Worm (Caenorhabditis elegans): ENCODE results near the gene gpa-9.
A peak's percentile ranks its signal among the peaks of the same experiment; 100 is the strongest.

The gpa-9 gene

DNA sequence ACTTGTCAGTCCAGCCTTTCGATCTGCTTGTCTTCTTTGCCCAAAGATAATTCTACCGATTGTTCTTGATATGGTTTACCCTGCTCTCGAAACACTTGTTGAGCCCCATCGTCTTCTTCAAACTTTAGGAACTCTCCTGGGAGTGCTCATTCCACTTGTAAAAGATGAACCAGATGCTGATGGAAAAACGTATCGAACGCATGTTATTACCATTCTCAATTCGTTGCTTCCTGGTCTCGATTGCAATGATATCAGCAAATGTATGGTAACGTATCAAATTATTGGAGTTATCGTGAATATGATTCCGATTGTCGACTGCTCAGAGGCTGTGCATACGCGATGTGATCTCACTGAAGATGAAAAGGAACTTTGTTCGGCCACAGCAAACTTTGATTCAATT is 47.3 kb downstream of the gpa-9 start:
- no peak for TF ChIP-seq nhr-28 (tag; optimal IDR thresholded peaks at IDR 0.05)
- no peak for TF ChIP-seq F44E2.7 (GFP tag; IDR thresholded peaks at IDR 0.05)
- no peak for TF ChIP-seq nhr-111 (GFP tag; optimal IDR thresholded peaks at IDR 0.05)
- TF ChIP-seq unc-62 (GFP tag; optimal IDR thresholded peaks at IDR 0.05 in 1 of 2), result peak in 1 of 2 experiments; percentile 84
- TF ChIP-seq unc-62 (tag; optimal IDR thresholded peaks at IDR 0.05), result no peak
- TF ChIP-seq R02D3.7 (tag; optimal IDR thresholded peaks at IDR 0.05), result no peak
- no peak for TF ChIP-seq Y48G9A.11 (GFP tag; IDR thresholded peaks at IDR 0.05)
- TF ChIP-seq F10B5.3 (tag; optimal IDR thresholded peaks at IDR 0.05), result no peak
- no peak for TF ChIP-seq hmg-1.1 (GFP tag; IDR thresholded peaks at IDR 0.05)
- peak; percentile 53 for TF ChIP-seq aha-1 (tag)

DNA sequence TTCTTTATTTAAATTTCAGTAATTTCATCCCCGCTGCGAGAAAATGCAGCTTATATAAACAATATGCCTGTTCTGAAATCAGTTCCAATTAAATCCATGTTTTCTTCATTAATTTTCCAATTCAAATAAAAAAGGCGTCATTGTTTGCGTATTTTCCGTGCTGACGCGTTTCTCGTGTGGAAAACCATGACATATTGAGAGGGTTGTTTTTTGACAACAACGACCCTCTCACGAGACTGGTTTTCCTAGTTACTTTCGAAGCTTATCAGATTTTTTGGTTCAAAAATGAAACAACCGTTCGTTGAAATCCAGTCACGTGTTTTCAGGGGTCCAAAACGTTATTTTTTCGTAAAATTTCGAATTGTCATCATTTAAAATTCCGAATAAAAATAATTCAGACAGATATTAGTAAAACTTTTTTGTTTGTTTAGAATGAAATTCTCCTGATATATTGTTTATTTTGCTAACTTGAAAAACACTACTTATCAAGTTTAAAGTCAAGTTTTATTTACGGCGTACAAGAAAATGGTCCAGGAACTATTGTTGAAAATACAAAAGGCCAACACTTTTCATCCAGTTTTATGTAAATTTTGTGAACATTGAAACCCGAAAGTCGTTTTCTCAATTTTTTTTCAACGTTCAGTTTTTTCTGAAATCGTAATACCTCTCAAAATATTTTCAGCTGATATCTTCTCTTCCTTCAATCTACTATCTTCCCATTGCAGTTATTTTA is 49.4 kb downstream of the gpa-9 start, which contains the start of gene C14C10.5:
Gene C14C10.5 (plus strand): TSS at position 683 of the 733 bp plus-strand sequence.
- TF ChIP-seq nhr-237 (tag; optimal IDR thresholded peaks at IDR 0.05) (no peak), pha-4 (GFP tag; IDR thresholded peaks at IDR 0.05) (no peak), pha-4 (tag; optimal IDR thresholded peaks at IDR 0.05) (no peak), php-3 (GFP tag; IDR thresholded peaks at IDR 0.05) (no peak), ces-1 (GFP tag; optimal IDR thresholded peaks at IDR 0.05) (no peak), mes-2 (tag; optimal IDR thresholded peaks at IDR 0.05; ENCODE audit: poor library complexity, severe bottlenecking) (peak; percentile 27), daf-19 (GFP tag; conservative IDR thresholded peaks at IDR 0.05) (0 out of 2 replicates have a peak, but pooled peaks have one; percentile 24), dpl-1 (GFP tag; optimal IDR thresholded peaks at IDR 0.05) (no peak), ceh-82 (tag; optimal IDR thresholded peaks at IDR 0.05) (no peak), Y75B8A.6 (GFP tag; IDR thresholded peaks at IDR 0.05) (no peak), daf-16 (GFP tag; optimal IDR thresholded peaks at IDR 0.05) (no peak), daf-16 (tag; optimal IDR thresholded peaks at IDR 0.05) (peak; percentile 79), mxl-3 (GFP tag; optimal IDR thresholded peaks at IDR 0.05) (peak; percentile 15), nhr-28 (tag; optimal IDR thresholded peaks at IDR 0.05) (no peak), spr-1 (tag; optimal IDR thresholded peaks at IDR 0.05) (no peak), dve-1 (tag; optimal IDR thresholded peaks at IDR 0.05; ENCODE audit: insufficient read depth) (peak; percentile 48), spr-3 (GFP tag; optimal IDR thresholded peaks at IDR 0.05) (no peak), vab-7 (GFP tag; IDR thresholded peaks at IDR 0.05) (no peak), T20F7.1 (GFP tag; optimal IDR thresholded peaks at IDR 0.05) (peak; percentile 41), F44E2.7 (GFP tag; IDR thresholded peaks at IDR 0.05) (no peak), snpc-1.2 (GFP tag; IDR thresholded peaks at IDR 0.05) (no peak), lin-29 (GFP tag; IDR thresholded peaks at IDR 0.05) (no peak), daf-8 (GFP tag; IDR thresholded peaks at IDR 0.05) (no peak), mdl-1 (tag; optimal IDR thresholded peaks at IDR 0.05) (peak in 1 of 2 experiments; percentile 33), snpc-4 (tag; optimal IDR thresholded peaks at IDR 0.05) (no peak), hlh-11 (tag; optimal IDR thresholded peaks at IDR 0.05) (peak; percentile 38), rbr-2 (tag; optimal IDR thresholded peaks at IDR 0.05) (no peak), lir-3 (tag; optimal IDR thresholded peaks at IDR 0.05) (no peak), hlh-30 (tag; optimal IDR thresholded peaks at IDR 0.05; ENCODE audit: insufficient read depth) (no peak), duxl-1 (tag; optimal IDR thresholded peaks at IDR 0.05; ENCODE audit: poor library complexity) (no peak), mdt-29 (GFP tag; IDR thresholded peaks at IDR 0.05) (no peak)

DNA sequence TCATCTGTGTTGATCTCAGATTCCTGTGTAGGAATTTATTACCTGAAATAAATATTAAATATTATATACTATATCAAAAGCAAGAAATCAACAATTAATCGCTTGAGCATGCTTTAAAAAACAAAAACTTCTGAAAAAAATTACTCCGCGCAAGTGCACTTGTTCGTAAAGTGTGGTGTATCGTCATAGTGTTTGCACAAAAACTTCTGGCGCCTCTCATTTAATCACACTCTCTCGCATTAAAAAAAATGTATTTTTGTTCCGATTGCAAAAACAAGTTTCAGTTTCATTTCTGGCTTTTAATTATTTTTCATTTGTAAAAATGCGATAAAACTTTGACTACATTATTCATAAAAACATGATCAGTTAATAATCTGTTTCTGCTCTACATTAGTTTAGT is 50.0 kb downstream of the gpa-9 start, which contains the start of the genes C14C10.10 and ril-2:
Gene C14C10.10 (minus strand): TSS at position 19 of the 400 bp plus-strand sequence.
Gene ril-2 (minus strand): TSS at position 48 of the 400 bp plus-strand sequence.
- TF ChIP-seq mep-1 (tag; optimal IDR thresholded peaks at IDR 0.05) (no peak), snpc-1.2 (GFP tag; IDR thresholded peaks at IDR 0.05) (no peak), nhr-48 (tag; optimal IDR thresholded peaks at IDR 0.05) (no peak), lsy-2 (tag; optimal IDR thresholded peaks at IDR 0.05) (peak in 1 of 2 experiments; percentile 32), mes-2 (tag; optimal IDR thresholded peaks at IDR 0.05; ENCODE audit: poor library complexity, severe bottlenecking) (peak; percentile 40)

Data from whole organism, L4 larva.